Worm (Caenorhabditis elegans): ENCODE measurements around the gene cutl-12.
A peak's percentile ranks its signal among the peaks of the same experiment; 100 is the strongest.

DNA sequence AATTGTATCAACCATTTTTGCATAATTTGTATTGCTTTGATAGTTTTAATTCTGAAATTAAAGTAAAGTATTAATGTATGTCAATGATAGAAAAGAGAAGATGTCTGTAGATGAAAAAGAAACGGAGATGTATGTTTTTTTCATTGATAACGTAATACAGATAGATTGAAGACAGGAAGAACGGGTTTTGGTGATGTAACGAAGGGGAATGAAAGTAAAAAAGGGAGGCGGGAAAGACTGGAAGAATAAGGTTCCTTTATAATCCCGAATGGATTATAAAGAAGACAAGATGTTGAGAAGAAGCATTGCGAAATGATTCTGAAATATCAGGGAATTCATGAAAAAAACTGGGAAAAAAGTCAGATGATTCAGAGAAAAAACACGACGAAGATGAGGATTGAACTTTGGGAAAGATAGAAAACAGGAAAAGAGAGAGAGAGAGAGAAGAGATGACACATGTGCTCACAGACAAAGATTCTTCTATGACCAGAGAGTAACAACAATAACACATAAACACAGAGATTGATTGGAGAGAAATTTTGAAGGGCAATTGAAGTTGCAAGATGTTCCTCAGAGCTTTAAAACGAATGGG lies 49.2 kb downstream of the cutl-12 start, which contains the start of gene F54C9.11:
- TF ChIP-seq ztf-4 (tag; optimal IDR thresholded peaks at IDR 0.05) (peak; percentile 30), unc-98 (GFP tag; IDR thresholded peaks at IDR 0.05) (no peak), elt-3 (tag; optimal IDR thresholded peaks at IDR 0.05) (no peak), ama-1 (optimal IDR thresholded peaks at IDR 0.05) (no peak), nhr-12 (tag; optimal IDR thresholded peaks at IDR 0.05) (no peak), mdl-1 (tag; optimal IDR thresholded peaks at IDR 0.05) (no peak), unc-62 (GFP tag; optimal IDR thresholded peaks at IDR 0.05) (no peak), C34B4.2 (tag; optimal IDR thresholded peaks at IDR 0.05) (no peak)

All from whole organism, L1 larva.